Worm (Caenorhabditis elegans) whole organism, L4/young adult: Measurements from ENCODE around the gene math-34.
"Not testable (repeated sequence)": the region's sequence is repeated elsewhere in the genome, so short reads cannot be mapped to it uniquely, and the experiment has no call there.

Source experiments
- W03F9.2 ChIP-seq: fragments of 150-350 bp; optimal IDR thresholded peaks from 2 replicates; lab custom pipeline; 2014; ENCODE audit warnings: missing biosample characterization, missing genetic modification characterization
- dao-5 ChIP-seq: sonication (generic microtip); optimal IDR thresholded peaks from 2 replicates; lab custom pipeline; 2016; ENCODE audit warnings: missing genotype, missing genetic modification characterization, moderate library complexity, missing compliant biosample characterization
- him-1 ChIP-seq: sonication (generic microtip); optimal IDR thresholded peaks from 2 replicates; lab custom pipeline; 2016; ENCODE audit warnings: missing genotype, missing genetic modification reagents, missing genetic modification characterization, missing compliant biosample characterization

DNA sequence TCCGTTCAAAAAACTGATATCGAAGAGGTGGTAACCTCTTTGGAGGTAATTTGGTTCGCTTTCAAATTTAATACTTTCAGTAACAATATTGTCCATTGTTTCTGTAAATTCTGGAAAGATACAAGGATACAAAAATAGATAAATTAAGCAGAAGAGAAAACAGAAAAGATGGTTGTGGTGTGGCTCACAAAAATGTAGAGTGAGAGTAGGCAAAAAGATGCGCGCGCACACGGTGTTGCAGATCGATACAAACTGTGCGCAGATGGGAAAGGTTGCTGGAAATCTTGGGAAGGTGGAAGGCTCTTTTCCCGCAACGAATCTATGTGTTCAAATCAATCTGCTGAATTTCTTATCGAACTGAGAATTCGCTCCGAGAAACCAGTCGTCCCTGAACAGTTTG lies 4.1 kb upstream of the math-34 start, which contains the start of gene btb-11:
- not testable (repeated sequence) for TF ChIP-seq dao-5, W03F9.2, him-1 (tag; lab: Kevin White, UChicago)
